Worm (Caenorhabditis elegans) whole organism, early embryonic: ENCODE data around the gene pes-1.

Source experiments
- B0310.2 ChIP-seq: sonication (generic microtip); optimal IDR thresholded peaks from 2 replicates; lab custom pipeline; 2016; ENCODE audit warnings: mild to moderate bottlenecking, missing genetic modification characterization, missing compliant biosample characterization
- F13C5.2 ChIP-seq: sonication (generic microtip); optimal IDR thresholded peaks from 2 replicates; lab custom pipeline; 2017; ENCODE audit warnings: mild to moderate bottlenecking, missing genetic modification characterization, inconsistent platforms, missing compliant biosample characterization
- aly-1 ChIP-seq: sonication (generic microtip); optimal IDR thresholded peaks from 2 replicates; lab custom pipeline; 2016; ENCODE audit warnings: missing genetic modification characterization, missing compliant biosample characterization
- ama-1 ChIP-seq: fragments of 150-350 bp; optimal IDR thresholded peaks from 2 replicates; lab custom pipeline; 2014
- ceh-13 ChIP-seq: fragments of 200-800 bp; sonication (Bioruptor generic); optimal IDR thresholded peaks from 2 replicates; lab custom pipeline; 2018; ENCODE audit warnings: mild to moderate bottlenecking, missing genetic modification characterization, missing compliant biosample characterization
- ceh-36 ChIP-seq: sonication (generic microtip); optimal IDR thresholded peaks from 2 replicates; lab custom pipeline; 2016; ENCODE audit warnings: missing genetic modification characterization, inconsistent platforms, missing compliant biosample characterization
- ets-7 ChIP-seq: sonication (generic microtip); optimal IDR thresholded peaks from 2 replicates; lab custom pipeline; 2016; ENCODE audit warnings: missing genotype, missing genetic modification characterization, missing compliant biosample characterization
- flt-1 ChIP-seq: fragments of 200-800 bp; sonication (Bioruptor generic); IDR thresholded peaks from 2 replicates; pipeline ENCODE4 v1.3.6; 2022; ENCODE audit warnings: missing genetic modification characterization, missing compliant biosample characterization
- hmbx-1 ChIP-seq: sonication (generic microtip); optimal IDR thresholded peaks from 2 replicates; lab custom pipeline; 2016; ENCODE audit warnings: mild to moderate bottlenecking, missing genetic modification characterization, missing compliant biosample characterization
- hmg-4 ChIP-seq: fragments of 200-800 bp; sonication (Bioruptor generic); optimal IDR thresholded peaks from 2 replicates; lab custom pipeline; 2018; ENCODE audit warnings: mild to moderate bottlenecking, missing genetic modification characterization, missing compliant biosample characterization
- hnd-1 ChIP-seq: sonication (generic microtip); optimal IDR thresholded peaks from 2 replicates; lab custom pipeline; 2016; ENCODE audit warnings: missing genetic modification characterization, missing compliant biosample characterization
- pes-1 ChIP-seq: fragments of 200-800 bp; sonication (Bioruptor generic); IDR thresholded peaks from 2 replicates; pipeline ENCODE4 v1.3.6; 2022; ENCODE audit warnings: missing genetic modification reagents, missing genetic modification characterization, missing compliant biosample characterization
- scrt-1 ChIP-seq: fragments of 200-800 bp; sonication (Bioruptor generic); IDR thresholded peaks from 2 replicates; pipeline ENCODE4 v1.3.6; 2022; ENCODE audit warnings: missing genetic modification characterization, missing compliant biosample characterization
- sea-1 ChIP-seq: fragments of 200-800 bp; sonication (Bioruptor generic); conservative IDR thresholded peaks from 2 replicates; pipeline ENCODE4 v1.3.6; 2022; ENCODE audit warnings: missing genetic modification characterization, missing compliant biosample characterization
- tbx-11 ChIP-seq: fragments of 200-800 bp; sonication (Bioruptor generic); IDR thresholded peaks from 2 replicates; pipeline ENCODE4 v1.3.6; 2022; ENCODE audit warnings: missing genetic modification characterization, missing compliant biosample characterization
- tbx-37 ChIP-seq: fragments of 200-800 bp; sonication (Bioruptor generic); conservative IDR thresholded peaks from 2 replicates; pipeline ENCODE4 v1.3.6; 2022; ENCODE audit warnings: missing genetic modification reagents, missing genetic modification characterization, missing compliant biosample characterization
- tra-4 ChIP-seq: sonication (generic microtip); optimal IDR thresholded peaks from 2 replicates; lab custom pipeline; 2017; ENCODE audit warnings: missing genetic modification characterization, missing compliant biosample characterization

Gene pes-1

ce11 chrIV:5002448-5002847 is at the start of gene pes-1:
TSS of gene pes-1 (plus strand) at chrIV:5002748.
- no peak for TF ChIP-seq B0310.2 (tag; lab: Kevin White, UChicago)
- TF ChIP-seq tbx-37 (GFP tag; lab: Robert Waterston, UW), result no peak
- TF ChIP-seq tra-4 (tag; lab: Kevin White, UChicago), result no peak
- TF ChIP-seq pes-1 (GFP tag; lab: Robert Waterston, UW), result no peak
- no peak for TF ChIP-seq ets-7 (tag; lab: Kevin White, UChicago)
- TF ChIP-seq hnd-1 (tag; lab: Kevin White, UChicago), result no peak
- no peak for TF ChIP-seq flt-1 (GFP tag; lab: Robert Waterston, UW)
- no peak for TF ChIP-seq hmg-4 (GFP tag; lab: Kevin White, UChicago)
- TF ChIP-seq tbx-11 (GFP tag; lab: Robert Waterston, UW), result no peak
- no peak for TF ChIP-seq sea-1 (GFP tag; lab: Robert Waterston, UW)
- TF ChIP-seq ceh-13 (GFP tag; lab: Kevin White, UChicago), result no peak
- no peak for TF ChIP-seq ceh-36
- TF ChIP-seq hmbx-1 (tag; lab: Kevin White, UChicago), result no peak

ce11 chrIV:4953887-4954286 is 48.7 kb upstream of the pes-1 start, which contains the start of gene str-163:
TSS of gene str-163 (plus strand) at chrIV:4954187.
- TF ChIP-seq F13C5.2 (tag; lab: Kevin White, UChicago) (no peak), ceh-13 (GFP tag; lab: Kevin White, UChicago) (no peak), ama-1 (lab: Kevin White, UChicago) (no peak), ets-7 (tag; lab: Kevin White, UChicago) (no peak), hmg-4 (GFP tag; lab: Kevin White, UChicago) (no peak), flt-1 (GFP tag; lab: Robert Waterston, UW) (no peak), pes-1 (GFP tag; lab: Robert Waterston, UW) (no peak), ceh-36 (no peak), B0310.2 (tag; lab: Kevin White, UChicago) (no peak), hnd-1 (tag; lab: Kevin White, UChicago) (no peak)

- TF ChIP-seq tra-4 (tag; lab: Kevin White, UChicago), result no peak
- TF ChIP-seq hnd-1 (tag; lab: Kevin White, UChicago), result no peak
- TF ChIP-seq hmg-4 (GFP tag; lab: Kevin White, UChicago), result no peak
- no peak for TF ChIP-seq hmbx-1 (tag; lab: Kevin White, UChicago)
- no peak for TF ChIP-seq B0310.2 (tag; lab: Kevin White, UChicago)
- TF ChIP-seq aly-1 (tag; lab: Kevin White, UChicago), result no peak
- no peak for TF ChIP-seq ceh-13 (GFP tag; lab: Kevin White, UChicago)
- TF ChIP-seq ceh-36, result no peak
- no peak for TF ChIP-seq scrt-1 (GFP tag; lab: Robert Waterston, UW)
- no peak for TF ChIP-seq tbx-11 (GFP tag; lab: Robert Waterston, UW)
- no peak for TF ChIP-seq ama-1 (lab: Kevin White, UChicago)
- TF ChIP-seq tbx-37 (GFP tag; lab: Robert Waterston, UW), result no peak
These were observed 41.9 kb upstream of the pes-1 start, which contains the start of gene str-164 for ce11 chrIV:4960623-4961022. TSS of gene str-164 (plus strand) at chrIV:4960735.

- TF ChIP-seq sea-1 (GFP tag; lab: Robert Waterston, UW) (no peak), pes-1 (GFP tag; lab: Robert Waterston, UW) (no peak), hmbx-1 (tag; lab: Kevin White, UChicago) (no peak)
These were observed 38.7 kb upstream of the pes-1 start, which contains the start of gene txt-3 for ce11 chrIV:4963834-4964233. TSS of gene txt-3 (plus strand) at chrIV:4963958.

ce11 chrIV:4969419-4969818 is 33.1 kb upstream of the pes-1 start, which contains the start of gene Y9C9A.13:
TSS of gene Y9C9A.13 (minus strand) at chrIV:4969519.
- TF ChIP-seq F13C5.2 (tag; lab: Kevin White, UChicago), result no peak
- no peak for TF ChIP-seq flt-1 (GFP tag; lab: Robert Waterston, UW)
- TF ChIP-seq tbx-37 (GFP tag; lab: Robert Waterston, UW), result no peak
- TF ChIP-seq tbx-11 (GFP tag; lab: Robert Waterston, UW), result no peak
- no peak for TF ChIP-seq pes-1 (GFP tag; lab: Robert Waterston, UW)
- TF ChIP-seq ceh-36, result no peak
- TF ChIP-seq ceh-13 (GFP tag; lab: Kevin White, UChicago), result no peak
- no peak for TF ChIP-seq ama-1 (lab: Kevin White, UChicago)
- no peak for TF ChIP-seq tra-4 (tag; lab: Kevin White, UChicago)
- TF ChIP-seq ets-7 (tag; lab: Kevin White, UChicago), result no peak
- no peak for TF ChIP-seq sea-1 (GFP tag; lab: Robert Waterston, UW)
- TF ChIP-seq aly-1 (tag; lab: Kevin White, UChicago), result no peak
- TF ChIP-seq hnd-1 (tag; lab: Kevin White, UChicago), result no peak
- no peak for TF ChIP-seq hmbx-1 (tag; lab: Kevin White, UChicago)
- no peak for TF ChIP-seq B0310.2 (tag; lab: Kevin White, UChicago)
- TF ChIP-seq hmg-4 (GFP tag; lab: Kevin White, UChicago), result no peak
- no peak for TF ChIP-seq scrt-1 (GFP tag; lab: Robert Waterston, UW)

- TF ChIP-seq pes-1 (GFP tag; lab: Robert Waterston, UW) (no peak), tbx-11 (GFP tag; lab: Robert Waterston, UW) (no peak), sea-1 (GFP tag; lab: Robert Waterston, UW) (no peak), hmg-4 (GFP tag; lab: Kevin White, UChicago) (no peak), ets-7 (tag; lab: Kevin White, UChicago) (no peak), aly-1 (tag; lab: Kevin White, UChicago) (no peak), B0310.2 (tag; lab: Kevin White, UChicago) (no peak), hmbx-1 (tag; lab: Kevin White, UChicago) (no peak), ceh-36 (no peak), F13C5.2 (tag; lab: Kevin White, UChicago) (no peak), flt-1 (GFP tag; lab: Robert Waterston, UW) (no peak), ceh-13 (GFP tag; lab: Kevin White, UChicago) (no peak), scrt-1 (GFP tag; lab: Robert Waterston, UW) (no peak), ama-1 (lab: Kevin White, UChicago) (no peak), hnd-1 (tag; lab: Kevin White, UChicago) (no peak), tbx-37 (GFP tag; lab: Robert Waterston, UW) (no peak), tra-4 (tag; lab: Kevin White, UChicago) (no peak)
These were observed 26.6 kb upstream of the pes-1 start, which contains the start of gene Y9C9A.16 for ce11 chrIV:4975995-4976394. TSS of gene Y9C9A.16 (minus strand) at chrIV:4976125.
